Fruit fly (Drosophila melanogaster): Measurements from ENCODE around the gene melt.

DNA sequence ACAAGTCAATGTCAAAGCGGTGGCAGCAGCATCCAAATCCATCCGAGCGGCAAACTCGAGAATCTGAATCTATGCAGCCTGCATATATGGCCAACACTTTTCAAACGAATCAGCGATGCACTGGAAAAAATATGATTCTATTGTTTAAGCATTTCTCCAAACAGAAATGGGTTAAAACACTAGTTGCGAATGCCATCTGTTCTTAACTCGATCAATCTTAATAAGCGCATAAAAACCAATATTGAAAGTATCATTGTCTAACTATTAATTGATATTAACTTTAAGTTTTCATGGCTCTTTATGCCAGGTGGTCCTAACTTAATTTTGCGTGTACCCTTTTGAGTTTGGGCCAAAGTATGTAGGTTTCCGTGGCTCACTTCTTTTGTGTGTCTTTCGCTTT is 28.6 kb upstream of the melt start:
- TF ChIP-seq kay (GFP tag; ENCODE audit: borderline replicate concordance) (no peak), CG33017 (tag; optimal IDR thresholded peaks at IDR 0.05) (no peak), Hr96 (GFP tag; optimal IDR thresholded peaks at IDR 0.05) (no peak), CG7101 (tag; optimal IDR thresholded peaks at IDR 0.05) (no peak), Crg-1 (GFP tag; optimal IDR thresholded peaks at IDR 0.05) (no peak), Mnt (GFP tag; optimal IDR thresholded peaks at IDR 0.05) (no peak)
